Worm (Caenorhabditis elegans) whole organism, mixed stage, embryonic: ENCODE measurements around the gene hsp-16.2.
A peak's percentile ranks its signal among the peaks of the same experiment; 100 is the strongest.

Experiments
- M03D4.4 ChIP-seq: sonication (generic microtip); optimal IDR thresholded peaks from 2 replicates; lab custom pipeline; 2017; ENCODE audit warnings: mild to moderate bottlenecking, missing genetic modification characterization, missing compliant biosample characterization
- blmp-1 ChIP-seq: fragments of 150-350 bp; optimal IDR thresholded peaks from 2 replicates; lab custom pipeline; 2014; ENCODE audit warnings: missing biosample characterization, missing genetic modification characterization
- ceh-43 ChIP-seq: fragments of 200-800 bp; sonication (Bioruptor generic); optimal IDR thresholded peaks from 2 replicates; lab custom pipeline; 2018; ENCODE audit warnings: mild to moderate bottlenecking, missing genetic modification characterization, moderate library complexity, missing compliant biosample characterization
- ces-1 ChIP-seq: fragments of 150-350 bp; optimal IDR thresholded peaks from 2 replicates; lab custom pipeline; 2014; ENCODE audit warnings: missing biosample characterization, missing genetic modification reagents, missing genetic modification characterization
- cnd-1 ChIP-seq: fragments of 200-800 bp; sonication (Bioruptor generic); optimal IDR thresholded peaks from 2 replicates; lab custom pipeline; 2018; ENCODE audit warnings: mild to moderate bottlenecking, missing genetic modification characterization, missing compliant biosample characterization
- drap-1 ChIP-seq: fragments of 200-800 bp; sonication (Bioruptor generic); optimal IDR thresholded peaks from 3 replicates; lab custom pipeline; 2018; ENCODE audit warnings: mild to moderate bottlenecking, missing genetic modification characterization, missing compliant biosample characterization
- elt-1 ChIP-seq: sonication (generic microtip); optimal IDR thresholded peaks from 2 replicates; lab custom pipeline; 2017; ENCODE audit warnings: missing genetic modification characterization, mild to moderate bottlenecking, missing compliant biosample characterization, antibody characterized with exemption, moderate library complexity, borderline replicate concordance; ENCODE audit not compliant: insufficient read depth
- elt-3 ChIP-seq: fragments of 150-350 bp; optimal IDR thresholded peaks from 2 replicates; lab custom pipeline; 2014; ENCODE audit warnings: missing biosample characterization, missing genetic modification characterization
- flh-1 ChIP-seq: fragments of 200-800 bp; sonication (Bioruptor generic); optimal IDR thresholded peaks from 2 replicates; lab custom pipeline; 2018; ENCODE audit warnings: mild to moderate bottlenecking, missing genetic modification characterization, moderate library complexity, missing compliant biosample characterization
- ham-2 ChIP-seq: fragments of 200-800 bp; sonication (Bioruptor generic); optimal IDR thresholded peaks from 2 replicates; lab custom pipeline; 2018; ENCODE audit warnings: mild to moderate bottlenecking, missing genetic modification characterization, missing compliant biosample characterization
- hlh-1 ChIP-seq: fragments of 150-350 bp; optimal IDR thresholded peaks from 2 replicates; lab custom pipeline; 2014; ENCODE audit warnings: missing biosample characterization, missing genetic modification reagents, missing genetic modification characterization
- lin-32 ChIP-seq: fragments of 200-800 bp; sonication (Bioruptor generic); optimal IDR thresholded peaks from 2 replicates; lab custom pipeline; 2018; ENCODE audit warnings: mild to moderate bottlenecking, missing genetic modification characterization, missing compliant biosample characterization
- lsy-2 ChIP-seq: fragments of 150-350 bp; optimal IDR thresholded peaks from 2 replicates; lab custom pipeline; 2014; ENCODE audit warnings: missing biosample characterization, missing genetic modification characterization
- mep-1 ChIP-seq: fragments of 150-350 bp; optimal IDR thresholded peaks from 2 replicates; lab custom pipeline; 2017; ENCODE audit warnings: missing biosample characterization, missing genetic modification reagents, missing genetic modification characterization, inconsistent platforms
- mls-2 ChIP-seq: sonication (generic microtip); optimal IDR thresholded peaks from 2 replicates; lab custom pipeline; 2016; ENCODE audit warnings: mild to moderate bottlenecking, missing genetic modification characterization, moderate library complexity, missing compliant biosample characterization
- nhr-12 ChIP-seq: fragments of 150-350 bp; optimal IDR thresholded peaks from 2 replicates; lab custom pipeline; 2014; ENCODE audit warnings: missing biosample characterization, missing genetic modification characterization
- nhr-2 ChIP-seq: fragments of 150-350 bp; optimal IDR thresholded peaks from 2 replicates; lab custom pipeline; 2014; ENCODE audit warnings: missing biosample characterization, missing genetic modification characterization
- nhr-237 ChIP-seq: fragments of 150-350 bp; optimal IDR thresholded peaks from 2 replicates; lab custom pipeline; 2014; ENCODE audit warnings: missing biosample characterization, missing genetic modification characterization
- nhr-28 ChIP-seq: fragments of 150-350 bp; optimal IDR thresholded peaks from 2 replicates; lab custom pipeline; 2014; ENCODE audit warnings: missing biosample characterization, missing genetic modification characterization
- pha-4 ChIP-seq: fragments of 150-350 bp; optimal IDR thresholded peaks from 2 replicates; lab custom pipeline; 2018; ENCODE audit warnings: missing biosample characterization, missing genetic modification reagents, missing genetic modification characterization
- sem-2 ChIP-seq: fragments of 200-800 bp; sonication (Bioruptor generic); optimal IDR thresholded peaks from 2 replicates; lab custom pipeline; 2018; ENCODE audit warnings: mild to moderate bottlenecking, missing genetic modification characterization, missing compliant biosample characterization
- snpc-4 ChIP-seq: fragments of 150-350 bp; optimal IDR thresholded peaks from 2 replicates; lab custom pipeline; 2014; ENCODE audit warnings: missing biosample characterization, missing genetic modification characterization
- sptf-1 ChIP-seq: sonication (generic microtip); optimal IDR thresholded peaks from 2 replicates; lab custom pipeline; 2017; ENCODE audit warnings: mild to moderate bottlenecking, missing genetic modification characterization, moderate library complexity, missing compliant biosample characterization
- tbx-8 ChIP-seq: fragments of 200-800 bp; sonication (Bioruptor generic); optimal IDR thresholded peaks from 2 replicates; lab custom pipeline; 2018; ENCODE audit warnings: mild to moderate bottlenecking, missing genetic modification characterization, moderate library complexity, missing compliant biosample characterization
- unc-120 ChIP-seq: sonication (generic microtip); optimal IDR thresholded peaks from 2 replicates; lab custom pipeline; 2017; ENCODE audit warnings: missing genetic modification characterization, missing compliant biosample characterization; ENCODE audit not compliant: poor library complexity, severe bottlenecking
- unc-39 ChIP-seq: fragments of 150-350 bp; optimal IDR thresholded peaks from 2 replicates; lab custom pipeline; 2014; ENCODE audit warnings: missing biosample characterization, missing genetic modification characterization
- unc-62 ChIP-seq: fragments of 150-350 bp; optimal IDR thresholded peaks from 2 replicates; lab custom pipeline; 2014; ENCODE audit warnings: missing biosample characterization, missing genetic modification reagents, missing genetic modification characterization
- zip-8 ChIP-seq: fragments of 150-350 bp; optimal IDR thresholded peaks from 2 replicates; lab custom pipeline; 2014; ENCODE audit warnings: missing biosample characterization, missing genetic modification characterization
- ztf-11 ChIP-seq: fragments of 150-350 bp; optimal IDR thresholded peaks from 2 replicates; lab custom pipeline; 2014; ENCODE audit warnings: missing biosample characterization, missing genetic modification characterization

Gene hsp-16.2

DNA sequence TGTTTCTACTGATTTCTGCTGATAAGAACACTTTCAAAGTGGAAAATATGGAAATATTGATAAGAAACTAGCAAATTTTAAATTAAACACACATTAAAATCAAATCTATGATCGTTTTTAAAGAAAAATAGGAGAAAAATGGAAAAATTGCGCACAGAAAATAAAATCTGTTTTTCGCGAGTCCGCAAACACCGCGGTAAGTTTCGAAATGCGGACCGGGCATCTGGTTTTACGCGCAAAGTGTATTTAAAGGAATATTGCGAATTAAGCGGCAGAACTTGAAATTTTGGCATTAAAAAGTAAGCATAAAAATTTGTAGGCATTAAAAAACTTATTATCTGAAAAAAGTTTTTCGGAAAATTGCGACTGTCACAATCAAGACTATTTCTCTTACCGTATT, 31.6 kb downstream of the hsp-16.2 start:
- no peak for TF ChIP-seq sem-2
- TF ChIP-seq sptf-1, result no peak
- TF ChIP-seq ces-1 (GFP tag; lab: Kevin White, UChicago), result no peak
- TF ChIP-seq mep-1, result no peak
- TF ChIP-seq drap-1 (GFP tag; lab: Kevin White, UChicago), result no peak
- TF ChIP-seq unc-62, result no peak
- no peak for TF ChIP-seq flh-1 (GFP tag; lab: Kevin White, UChicago)
- TF ChIP-seq cnd-1 (tag; lab: Kevin White, UChicago), result no peak
- no peak for TF ChIP-seq nhr-237
- no peak for TF ChIP-seq lin-32 (GFP tag; lab: Kevin White, UChicago)
- no peak for TF ChIP-seq snpc-4
- no peak for TF ChIP-seq elt-3 (tag; lab: Kevin White, UChicago)

DNA sequence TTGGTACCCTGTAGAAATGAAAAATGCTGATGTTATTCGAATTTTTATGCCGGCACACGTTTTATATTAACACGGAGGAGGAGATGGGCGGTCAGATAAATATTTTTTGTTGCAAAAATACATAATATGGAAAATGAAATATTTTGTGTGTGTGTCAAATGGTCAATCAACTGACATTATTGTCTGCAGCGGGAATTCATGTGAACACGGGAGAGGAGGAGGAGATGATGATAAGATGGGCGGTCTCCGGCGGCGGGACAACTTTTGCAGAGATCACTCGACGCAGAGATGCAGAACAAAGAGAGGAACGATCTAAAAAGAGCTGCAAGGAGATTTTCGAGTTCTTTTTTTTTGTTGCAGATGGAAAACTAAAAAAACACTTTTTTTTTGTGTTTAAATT, 33.0 kb downstream of the hsp-16.2 start, which contains the start of gene dhs-13:
TSS of gene dhs-13 (minus strand) at position 8 of the 400 bp plus-strand sequence.
- TF ChIP-seq tbx-8 (GFP tag; lab: Kevin White, UChicago) (no peak), ces-1 (GFP tag; lab: Kevin White, UChicago) (no peak), unc-120 (tag; lab: Kevin White, UChicago) (peak; percentile 23), elt-1 (tag; lab: Kevin White, UChicago) (peak; percentile 13), ham-2 (GFP tag; lab: Kevin White, UChicago) (no peak), nhr-28 (no peak)

DNA sequence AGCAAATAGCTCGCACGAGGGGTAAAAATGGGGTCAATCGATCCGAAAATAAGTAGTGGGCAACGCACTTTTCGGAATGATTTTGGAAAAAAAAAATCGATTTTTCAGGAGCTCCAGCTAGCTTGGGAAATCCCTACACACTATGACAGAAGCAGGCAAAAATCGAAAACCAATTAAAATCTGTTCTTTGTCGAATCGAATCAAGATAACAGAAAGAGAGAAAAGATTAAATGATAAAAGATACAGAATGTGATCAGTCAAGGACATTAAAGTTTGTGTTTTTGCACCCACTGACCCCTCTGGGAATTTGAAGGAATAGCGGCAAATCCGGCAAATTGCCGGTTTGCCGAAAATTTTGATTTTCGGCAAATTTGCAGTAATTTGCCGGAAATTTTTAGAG, 37.3 kb downstream of the hsp-16.2 start:
- no peak for TF ChIP-seq nhr-2
- TF ChIP-seq pha-4, result no peak
- no peak for TF ChIP-seq unc-120 (tag; lab: Kevin White, UChicago)
- TF ChIP-seq zip-8 (tag; lab: Kevin White, UChicago), result no peak
- no peak for TF ChIP-seq ham-2 (GFP tag; lab: Kevin White, UChicago)
- no peak for TF ChIP-seq ztf-11 (tag; lab: Kevin White, UChicago)
- TF ChIP-seq nhr-28, result no peak
- TF ChIP-seq sptf-1, result no peak
- TF ChIP-seq nhr-12 (tag; lab: Kevin White, UChicago), result no peak

- TF ChIP-seq sptf-1, result no peak
- TF ChIP-seq cnd-1 (tag; lab: Kevin White, UChicago), result no peak
- no peak for TF ChIP-seq lin-32 (GFP tag; lab: Kevin White, UChicago)
- no peak for TF ChIP-seq ceh-43 (GFP tag; lab: Kevin White, UChicago)
- TF ChIP-seq blmp-1 (tag; lab: Kevin White, UChicago), result no peak
- no peak for TF ChIP-seq ztf-11 (tag; lab: Kevin White, UChicago)
- TF ChIP-seq elt-3 (tag; lab: Kevin White, UChicago), result no peak
These were observed 44.1 kb downstream of the hsp-16.2 start, which contains the start of gene clec-205 for ce11 chrV:1760682-1761081. Gene clec-205, plus strand, starts transcription at chrV:1760893.

DNA sequence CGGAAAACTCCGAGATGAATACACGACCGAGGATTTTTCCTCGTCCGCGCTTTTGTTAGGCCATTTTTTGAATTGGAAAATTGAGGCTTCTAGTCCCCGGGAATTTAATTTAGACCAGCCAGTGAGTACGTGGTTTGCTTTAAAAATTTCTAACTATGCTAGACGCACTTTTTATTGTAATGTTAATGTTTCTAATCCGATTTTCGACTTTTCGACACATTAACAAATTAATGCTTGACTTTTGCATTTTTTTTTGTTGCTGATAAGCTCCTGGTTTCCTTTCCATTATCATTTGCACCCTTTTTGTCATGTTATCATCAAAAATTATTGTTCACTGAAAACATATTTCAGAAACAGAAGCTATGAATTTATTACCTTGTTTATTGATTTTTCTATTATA, 47.9 kb downstream of the hsp-16.2 start, which contains the start of gene clec-204:
TSS of gene clec-204 (plus strand) at position 301 of the 400 bp plus-strand sequence.
- TF ChIP-seq unc-39 (tag; lab: Kevin White, UChicago) (no peak), pha-4 (no peak), ceh-43 (GFP tag; lab: Kevin White, UChicago) (no peak), drap-1 (GFP tag; lab: Kevin White, UChicago) (no peak), nhr-2 (no peak), M03D4.4 (tag; lab: Kevin White, UChicago) (no peak), cnd-1 (tag; lab: Kevin White, UChicago) (no peak), zip-8 (tag; lab: Kevin White, UChicago) (no peak), hlh-1 (tag; lab: Kevin White, UChicago) (no peak)

DNA sequence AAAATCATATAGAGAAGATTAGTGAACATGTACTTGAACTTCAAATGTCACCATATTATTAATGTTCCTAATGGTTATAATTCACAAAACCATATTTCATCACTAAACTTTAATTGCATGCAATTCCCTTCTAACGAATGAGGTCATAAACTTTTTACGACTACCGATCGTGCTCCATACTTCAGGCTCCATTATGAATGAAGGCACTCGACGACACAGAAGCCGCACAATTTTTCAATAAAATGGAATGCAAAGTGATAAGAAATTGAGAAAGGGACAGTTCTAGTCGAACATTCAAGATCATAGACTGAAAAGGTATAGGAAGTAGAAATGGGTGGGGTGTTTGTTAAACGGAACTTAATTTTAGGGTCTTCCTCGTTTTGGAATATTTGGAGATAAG, 48.7 kb downstream of the hsp-16.2 start:
- TF ChIP-seq mls-2 (tag; lab: Kevin White, UChicago) (no peak), elt-1 (tag; lab: Kevin White, UChicago) (no peak), unc-39 (tag; lab: Kevin White, UChicago) (no peak), unc-120 (tag; lab: Kevin White, UChicago) (no peak), lin-32 (GFP tag; lab: Kevin White, UChicago) (no peak), lsy-2 (tag; lab: Kevin White, UChicago) (no peak), sem-2 (no peak), flh-1 (GFP tag; lab: Kevin White, UChicago) (no peak)
- TF ChIP-seq, all 35 proteins: peak for 0
